Worm (Caenorhabditis elegans): ENCODE results near the gene nspf-1.
"Not testable (repeated sequence)": the region's sequence is repeated elsewhere in the genome, so short reads cannot be mapped to it uniquely, and the experiment has no call there.

The nspf-1 gene

DNA sequence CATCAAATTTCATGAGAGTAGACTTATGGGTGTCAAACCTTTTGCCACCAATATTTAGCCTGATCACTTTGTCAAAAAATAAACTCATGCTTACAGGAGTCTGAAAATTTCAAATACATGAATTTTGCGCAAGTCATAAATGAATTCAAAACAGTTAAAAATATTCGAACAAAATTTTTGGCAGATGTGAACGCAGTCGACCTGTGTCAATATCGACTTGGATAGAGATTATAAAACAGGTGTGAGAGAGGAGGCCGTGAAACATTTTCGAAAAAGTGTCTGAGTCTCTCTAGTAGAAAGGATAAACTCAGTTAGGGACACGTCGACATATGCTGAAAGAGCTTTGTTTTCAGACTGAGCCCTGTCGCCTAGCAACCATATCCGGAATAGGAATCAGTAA is 40.7 kb upstream of the nspf-1 start, which contains the start of gene F22E5.12:
Gene F22E5.12 (minus strand): TSS at position 101 of the 400 bp plus-strand sequence.
- not testable (repeated sequence) for TF ChIP-seq hlh-1, M03D4.4, elt-3 (tag; optimal IDR thresholded peaks at IDR 0.05)

DNA sequence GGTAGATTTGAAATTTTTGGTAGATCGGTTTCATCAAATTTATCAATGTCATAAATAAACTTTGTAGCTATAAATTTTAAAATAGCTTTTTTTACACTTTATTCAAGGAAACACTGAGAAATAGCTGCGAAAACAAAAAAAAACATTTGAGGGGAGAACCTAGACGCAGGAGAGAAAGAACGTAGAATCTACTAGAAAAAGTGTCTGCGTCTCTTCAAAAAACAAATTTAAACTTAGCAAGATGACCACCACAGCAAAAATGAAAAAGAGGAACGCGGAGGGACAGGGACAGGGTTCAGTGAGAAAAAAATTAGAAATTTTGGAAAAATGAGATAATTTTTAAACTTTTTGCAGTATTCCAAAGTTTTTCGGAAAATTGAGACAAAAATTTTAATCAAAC is 38.4 kb upstream of the nspf-1 start:
- TF ChIP-seq flh-1 (GFP tag; optimal IDR thresholded peaks at IDR 0.05) = no peak
- no peak for TF ChIP-seq drap-1 (GFP tag; optimal IDR thresholded peaks at IDR 0.05)
- TF ChIP-seq lin-13 (tag; optimal IDR thresholded peaks at IDR 0.05) = no peak
- no peak for TF ChIP-seq hlh-1 (tag; optimal IDR thresholded peaks at IDR 0.05)
- no peak for TF ChIP-seq ces-1 (GFP tag; optimal IDR thresholded peaks at IDR 0.05)
- TF ChIP-seq elt-3 (tag; optimal IDR thresholded peaks at IDR 0.05) = no peak

DNA sequence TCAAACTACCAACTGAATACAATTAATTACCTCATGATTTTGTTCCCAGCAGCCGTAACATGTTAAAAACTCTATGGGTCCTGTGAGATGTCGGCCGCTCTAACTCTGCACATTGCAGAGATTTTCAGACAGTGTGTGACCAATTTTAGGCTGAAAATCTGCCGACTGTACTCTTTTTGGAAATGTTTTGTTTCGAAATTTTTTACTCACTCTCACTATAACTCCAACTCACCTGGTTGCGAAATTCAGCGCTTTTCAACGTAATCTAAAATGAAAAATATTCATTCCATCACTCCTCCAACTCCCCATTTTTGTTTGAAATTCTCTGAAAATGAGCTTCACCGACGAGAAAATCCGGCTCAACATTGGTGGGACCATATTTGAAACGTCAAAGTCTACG is 37.9 kb upstream of the nspf-1 start, which contains the start of the genes F22E5.13 and F22E5.6:
Gene F22E5.13 (minus strand): TSS at position 101 of the 400 bp plus-strand sequence.
Gene F22E5.6 (plus strand): TSS at position 297 of the 400 bp plus-strand sequence.
- no peak for TF ChIP-seq mep-1 (tag; optimal IDR thresholded peaks at IDR 0.05)
- TF ChIP-seq unc-120 (tag; optimal IDR thresholded peaks at IDR 0.05; ENCODE audit: poor library complexity, severe bottlenecking) = no peak
- no peak for TF ChIP-seq ceh-83 (GFP tag; optimal IDR thresholded peaks at IDR 0.05)
- TF ChIP-seq bed-3 (GFP tag; optimal IDR thresholded peaks at IDR 0.05) = no peak
- no peak for TF ChIP-seq nhr-12 (tag; optimal IDR thresholded peaks at IDR 0.05)
- no peak for TF ChIP-seq tbx-8 (GFP tag; optimal IDR thresholded peaks at IDR 0.05)
- TF ChIP-seq pha-4 (tag; optimal IDR thresholded peaks at IDR 0.05) = no peak
- TF ChIP-seq lin-13 (tag; optimal IDR thresholded peaks at IDR 0.05) = no peak
- TF ChIP-seq ceh-39 (tag; optimal IDR thresholded peaks at IDR 0.05) = no peak
- no peak for TF ChIP-seq elt-3 (tag; optimal IDR thresholded peaks at IDR 0.05)
- TF ChIP-seq M03D4.4 (tag; optimal IDR thresholded peaks at IDR 0.05) = no peak
- no peak for TF ChIP-seq lin-32 (GFP tag; optimal IDR thresholded peaks at IDR 0.05)
- TF ChIP-seq lsy-2 (tag; optimal IDR thresholded peaks at IDR 0.05) = no peak
- TF ChIP-seq unc-39 (tag; optimal IDR thresholded peaks at IDR 0.05) = no peak
- no peak for TF ChIP-seq mab-5 (tag; optimal IDR thresholded peaks at IDR 0.05)
- no peak for TF ChIP-seq ham-2 (GFP tag; optimal IDR thresholded peaks at IDR 0.05)
- no peak for TF ChIP-seq ces-1 (GFP tag; optimal IDR thresholded peaks at IDR 0.05)
- TF ChIP-seq drap-1 (GFP tag; optimal IDR thresholded peaks at IDR 0.05) = no peak
- TF ChIP-seq blmp-1 (tag; optimal IDR thresholded peaks at IDR 0.05) = no peak
- no peak for TF ChIP-seq sptf-1 (tag; optimal IDR thresholded peaks at IDR 0.05)

DNA sequence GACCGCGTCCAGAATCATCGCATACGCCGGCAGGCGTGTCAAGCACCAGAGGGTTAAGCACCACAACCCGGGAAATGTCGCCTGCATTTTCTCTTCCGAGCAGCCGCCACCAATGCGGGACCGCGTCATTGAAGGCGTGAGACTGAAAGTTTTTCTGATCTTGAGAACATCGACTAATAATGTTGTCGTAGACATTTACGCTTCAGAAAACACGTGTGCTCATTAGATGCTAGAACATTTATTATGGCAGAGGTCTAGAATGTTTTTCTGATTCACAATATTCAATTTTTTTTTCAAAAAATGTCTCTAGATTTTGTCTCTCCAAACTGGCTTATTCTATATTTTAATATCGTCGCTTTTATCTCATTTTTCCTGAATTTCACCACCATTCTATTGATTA is 30.8 kb upstream of the nspf-1 start, which contains the start of gene sri-47:
Gene sri-47 (plus strand): TSS at position 301 of the 400 bp plus-strand sequence.
- TF ChIP-seq unc-39 (tag; optimal IDR thresholded peaks at IDR 0.05) (no peak), drap-1 (GFP tag; optimal IDR thresholded peaks at IDR 0.05) (no peak), elt-3 (tag; optimal IDR thresholded peaks at IDR 0.05) (no peak), ceh-39 (tag; optimal IDR thresholded peaks at IDR 0.05) (no peak), lin-13 (tag; optimal IDR thresholded peaks at IDR 0.05) (no peak), nhr-237 (tag; optimal IDR thresholded peaks at IDR 0.05) (no peak)

DNA sequence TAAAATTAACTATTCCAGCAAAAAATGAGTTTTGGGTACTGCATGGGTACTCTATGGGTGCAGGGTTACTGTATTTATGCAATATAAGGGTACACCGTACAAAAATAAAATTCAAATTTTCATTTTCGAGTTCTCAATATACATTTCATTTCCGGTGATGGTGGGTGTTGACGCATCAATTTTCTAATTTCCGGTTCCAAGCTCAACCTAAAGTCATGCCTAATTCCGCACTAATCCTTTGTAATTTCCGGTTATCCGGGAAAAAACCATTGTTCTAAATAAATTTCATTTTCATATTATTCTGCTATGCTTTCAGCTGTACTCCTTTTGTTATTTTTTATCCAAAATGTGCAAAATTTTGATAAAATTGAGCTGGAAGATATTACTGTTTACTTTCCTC is 28.1 kb upstream of the nspf-1 start, which contains the start of gene gcy-21:
Gene gcy-21 (plus strand): TSS at position 301 of the 400 bp plus-strand sequence.
- TF ChIP-seq ham-2 (GFP tag; optimal IDR thresholded peaks at IDR 0.05) (no peak), drap-1 (GFP tag; optimal IDR thresholded peaks at IDR 0.05) (no peak), pha-4 (tag; optimal IDR thresholded peaks at IDR 0.05) (no peak), mls-2 (tag; optimal IDR thresholded peaks at IDR 0.05) (no peak), ceh-43 (GFP tag; optimal IDR thresholded peaks at IDR 0.05) (no peak), unc-39 (tag; optimal IDR thresholded peaks at IDR 0.05) (no peak), nhr-237 (tag; optimal IDR thresholded peaks at IDR 0.05) (no peak), M03D4.4 (tag; optimal IDR thresholded peaks at IDR 0.05) (no peak), lin-13 (tag; optimal IDR thresholded peaks at IDR 0.05) (no peak), lin-32 (GFP tag; optimal IDR thresholded peaks at IDR 0.05) (no peak), nhr-2 (tag; optimal IDR thresholded peaks at IDR 0.05) (no peak), flh-1 (GFP tag; optimal IDR thresholded peaks at IDR 0.05) (no peak), nhr-76 (tag; optimal IDR thresholded peaks at IDR 0.05) (no peak), ceh-39 (tag; optimal IDR thresholded peaks at IDR 0.05) (no peak), ces-1 (GFP tag; optimal IDR thresholded peaks at IDR 0.05) (no peak), cnd-1 (tag; optimal IDR thresholded peaks at IDR 0.05) (no peak), hlh-1 (tag; optimal IDR thresholded peaks at IDR 0.05) (no peak), tbx-8 (GFP tag; optimal IDR thresholded peaks at IDR 0.05) (no peak), ztf-11 (tag; optimal IDR thresholded peaks at IDR 0.05) (no peak), zip-8 (tag; optimal IDR thresholded peaks at IDR 0.05) (no peak)
